Worm (Caenorhabditis elegans): ENCODE results near the gene str-61.

DNA sequence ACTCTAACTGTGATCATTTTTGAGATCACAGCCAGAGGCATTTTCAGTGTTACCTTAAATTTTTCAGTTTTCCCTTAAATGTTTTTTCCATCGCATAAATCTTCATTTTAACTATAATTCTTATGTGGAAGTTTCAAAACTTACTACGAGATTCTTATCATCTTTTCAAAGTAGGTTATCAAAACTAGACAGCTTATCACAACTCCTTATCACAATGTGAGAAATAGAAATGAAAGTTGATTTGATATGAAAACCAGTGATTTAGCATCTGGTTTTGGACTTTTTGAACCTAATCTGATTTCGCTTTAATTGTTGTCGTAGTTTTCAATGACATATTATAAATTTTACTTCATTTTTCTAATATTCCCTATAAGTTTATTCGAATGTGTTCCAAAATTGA, 35.2 kb downstream of the str-61 start, which contains the start of gene mltn-11:
- no peak for TF ChIP-seq cog-1 (tag; optimal IDR thresholded peaks at IDR 0.05)
- no peak for TF ChIP-seq ref-1 (GFP tag; conservative IDR thresholded peaks at IDR 0.05)
- TF ChIP-seq flt-1 (GFP tag; IDR thresholded peaks at IDR 0.05), result no peak
- TF ChIP-seq klf-2 (GFP tag; conservative IDR thresholded peaks at IDR 0.05), result no peak
- no peak for TF ChIP-seq med-1 (GFP tag; optimal IDR thresholded peaks at IDR 0.05; ENCODE audit: insufficient read depth)
- TF ChIP-seq ztf-29 (GFP tag; IDR thresholded peaks at IDR 0.05), result no peak
